Worm (Caenorhabditis elegans): Measurements from ENCODE around the gene inx-7.

DNA sequence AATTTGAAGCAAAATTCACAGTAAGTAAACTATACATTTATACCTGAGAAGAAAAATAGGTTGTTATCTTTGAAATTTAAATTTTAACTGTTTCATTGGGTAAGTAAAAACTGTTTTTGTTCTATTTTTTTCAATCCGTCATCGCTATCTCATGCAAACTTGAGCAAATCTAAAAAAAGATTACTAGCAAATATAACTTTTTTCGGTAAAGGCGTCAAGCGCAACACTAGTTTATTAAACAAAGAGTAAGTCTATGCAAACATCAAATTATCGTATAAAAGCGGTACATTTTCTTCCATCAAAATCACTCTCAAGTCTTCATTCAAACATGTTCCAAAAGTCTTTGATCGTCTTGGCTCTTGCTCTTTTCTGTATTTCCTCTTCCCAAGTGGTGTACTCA, 51.2 kb downstream of the inx-7 start, which contains the start of gene nspb-6:
- TF ChIP-seq T07F8.4 (tag; optimal IDR thresholded peaks at IDR 0.05): no peak
- no peak for TF ChIP-seq egl-18 (GFP tag; IDR thresholded peaks at IDR 0.05)
- TF ChIP-seq ama-1 (optimal IDR thresholded peaks at IDR 0.05): no peak
- no peak for TF ChIP-seq ama-1 (GFP tag; optimal IDR thresholded peaks at IDR 0.05)
